Worm (Caenorhabditis elegans): Measurements from ENCODE around the gene F59F4.3.

The F59F4.3 gene

DNA sequence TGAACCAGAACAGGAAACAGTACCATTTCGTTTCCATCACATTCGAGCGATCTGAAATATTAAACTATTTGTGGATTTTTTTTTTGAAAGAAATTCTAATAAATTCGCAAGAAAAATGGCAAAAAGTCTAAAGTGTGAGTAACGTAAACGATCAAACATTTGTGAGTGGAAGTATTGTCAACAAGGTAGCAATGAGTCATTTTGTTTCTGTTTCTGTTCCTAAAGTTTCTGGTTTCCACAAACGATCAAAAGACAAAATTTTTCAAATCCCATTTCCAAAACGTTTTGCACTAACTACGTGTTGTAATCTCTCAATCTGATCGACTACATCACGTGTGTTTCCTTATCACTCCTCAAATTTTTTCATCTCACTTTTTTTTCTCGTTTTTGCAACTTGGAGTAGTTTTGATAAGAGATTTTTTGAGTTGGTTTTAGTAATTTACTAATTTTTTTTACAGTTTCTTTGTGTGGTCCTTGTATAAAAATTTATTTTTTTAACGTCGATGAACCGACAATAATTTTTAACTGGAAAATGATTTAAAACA lies at the start of gene F59F4.3:
Gene F59F4.3 (minus strand): TSS at position 51 of the 545 bp plus-strand sequence.
- no peak for TF ChIP-seq che-1 (tag; optimal IDR thresholded peaks at IDR 0.05)
- no peak for TF ChIP-seq hlh-13 (GFP tag; optimal IDR thresholded peaks at IDR 0.05)
- no peak for TF ChIP-seq K02D7.2 (tag; optimal IDR thresholded peaks at IDR 0.05)
- no peak for TF ChIP-seq ceh-22 (tag; optimal IDR thresholded peaks at IDR 0.05)
- TF ChIP-seq ceh-2 (tag; optimal IDR thresholded peaks at IDR 0.05), result no peak
- no peak for TF ChIP-seq fax-1 (tag; optimal IDR thresholded peaks at IDR 0.05)
- no peak for TF ChIP-seq ceh-31 (tag; optimal IDR thresholded peaks at IDR 0.05)
- no peak for TF ChIP-seq unc-86 (tag; optimal IDR thresholded peaks at IDR 0.05)
- no peak for TF ChIP-seq ceh-18 (tag; optimal IDR thresholded peaks at IDR 0.05)
- TF ChIP-seq lin-11 (tag; optimal IDR thresholded peaks at IDR 0.05), result no peak
- no peak for TF ChIP-seq ceh-14 (tag; optimal IDR thresholded peaks at IDR 0.05)
- no peak for TF ChIP-seq ahr-1 (tag; optimal IDR thresholded peaks at IDR 0.05)

DNA sequence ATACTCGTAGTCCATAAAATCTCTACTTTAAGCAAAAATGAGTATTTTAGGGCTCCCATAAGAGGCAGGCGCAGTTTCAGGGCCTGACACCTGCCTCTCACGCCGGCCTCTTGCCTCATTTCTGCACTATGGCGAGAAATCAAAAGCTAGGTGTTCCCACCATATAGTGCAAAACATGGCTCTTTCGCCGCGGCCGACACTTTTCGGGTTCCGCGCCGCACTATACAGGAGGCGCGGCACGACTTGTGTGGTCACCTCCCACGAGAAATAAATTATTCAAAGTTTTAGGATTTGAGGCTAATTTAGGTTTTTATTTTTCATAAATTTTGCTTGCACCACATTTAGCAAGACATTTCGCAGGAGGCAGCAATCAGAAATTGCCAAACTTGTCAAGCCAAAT lies 45.1 kb upstream of the F59F4.3 start:
- TF ChIP-seq ref-2 (tag; optimal IDR thresholded peaks at IDR 0.05) (no peak), hlh-13 (GFP tag; optimal IDR thresholded peaks at IDR 0.05) (no peak), dve-1 (tag; optimal IDR thresholded peaks at IDR 0.05) (no peak), sox-2 (GFP tag; IDR thresholded peaks at IDR 0.05) (no peak), C08G9.2 (tag; optimal IDR thresholded peaks at IDR 0.05) (no peak), dmd-4 (tag; optimal IDR thresholded peaks at IDR 0.05; ENCODE audit: borderline replicate concordance) (no peak), ceh-34 (tag; optimal IDR thresholded peaks at IDR 0.05) (no peak), lim-6 (tag; optimal IDR thresholded peaks at IDR 0.05) (no peak), pqm-1 (tag; optimal IDR thresholded peaks at IDR 0.05) (no peak), ceh-2 (tag; optimal IDR thresholded peaks at IDR 0.05) (no peak), unc-42 (tag; optimal IDR thresholded peaks at IDR 0.05) (no peak), gmeb-2 (tag; optimal IDR thresholded peaks at IDR 0.05) (no peak)

DNA sequence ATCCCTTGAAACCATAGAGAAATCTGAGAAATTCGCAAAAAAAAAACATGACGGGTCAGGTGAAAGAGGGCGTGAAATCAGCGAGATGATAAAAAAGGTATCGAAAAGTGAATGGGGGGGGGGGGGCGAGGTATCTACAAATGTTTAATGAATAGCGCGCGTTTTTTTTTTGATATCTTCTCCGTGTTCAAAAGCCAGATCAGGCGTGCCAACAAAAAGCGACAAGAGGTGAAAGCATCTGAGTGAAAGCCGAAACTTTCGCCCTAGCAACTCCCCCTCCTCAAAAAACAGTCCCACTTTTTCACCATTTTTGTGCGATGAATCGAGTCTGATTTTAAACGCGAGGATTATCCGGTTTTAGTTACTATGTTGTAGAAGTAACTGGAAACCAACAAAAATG lies 40.6 kb upstream of the F59F4.3 start:
- TF ChIP-seq lim-6 (tag; optimal IDR thresholded peaks at IDR 0.05) (no peak), lin-11 (tag; optimal IDR thresholded peaks at IDR 0.05) (no peak), unc-3 (GFP tag; conservative IDR thresholded peaks at IDR 0.05) (no peak), unc-3 (tag; optimal IDR thresholded peaks at IDR 0.05) (no peak), npax-4 (tag; optimal IDR thresholded peaks at IDR 0.05) (no peak), K02D7.2 (tag; optimal IDR thresholded peaks at IDR 0.05) (no peak), sox-2 (GFP tag; IDR thresholded peaks at IDR 0.05) (no peak), madf-2 (tag; optimal IDR thresholded peaks at IDR 0.05) (no peak), dve-1 (tag; optimal IDR thresholded peaks at IDR 0.05) (no peak), ceh-9 (tag; optimal IDR thresholded peaks at IDR 0.05) (no peak)

DNA sequence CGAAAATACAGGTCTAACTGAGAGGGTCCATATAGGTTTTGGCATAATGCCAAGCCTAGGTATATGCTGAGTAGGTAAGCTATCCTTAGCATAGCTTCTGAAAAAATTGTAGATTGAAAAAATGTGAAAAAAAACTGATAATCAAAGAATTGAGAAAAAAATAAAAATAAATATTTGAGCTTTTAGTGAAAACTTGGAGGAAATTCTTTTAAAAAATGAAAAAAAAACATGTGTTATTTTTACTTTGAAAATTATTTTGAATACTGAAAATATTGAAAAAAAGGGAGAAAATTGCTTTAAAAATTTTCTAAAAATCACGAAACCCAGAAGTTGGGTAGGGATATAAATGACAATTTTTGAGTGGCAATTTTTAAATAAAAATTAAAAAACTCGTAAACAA lies 40.1 kb upstream of the F59F4.3 start, which contains the start of gene F53H4.3:
Gene F53H4.3 (minus strand): TSS at position 101 of the 400 bp plus-strand sequence.
- no peak for TF ChIP-seq fkh-10 (GFP tag; optimal IDR thresholded peaks at IDR 0.05)
- no peak for TF ChIP-seq odd-2 (tag; optimal IDR thresholded peaks at IDR 0.05)
- TF ChIP-seq tbx-7 (tag; optimal IDR thresholded peaks at IDR 0.05), result no peak
- no peak for TF ChIP-seq pros-1 (tag; optimal IDR thresholded peaks at IDR 0.05)
- TF ChIP-seq ceh-19 (GFP tag; optimal IDR thresholded peaks at IDR 0.05), result no peak
- no peak for TF ChIP-seq fax-1 (tag; optimal IDR thresholded peaks at IDR 0.05)

DNA sequence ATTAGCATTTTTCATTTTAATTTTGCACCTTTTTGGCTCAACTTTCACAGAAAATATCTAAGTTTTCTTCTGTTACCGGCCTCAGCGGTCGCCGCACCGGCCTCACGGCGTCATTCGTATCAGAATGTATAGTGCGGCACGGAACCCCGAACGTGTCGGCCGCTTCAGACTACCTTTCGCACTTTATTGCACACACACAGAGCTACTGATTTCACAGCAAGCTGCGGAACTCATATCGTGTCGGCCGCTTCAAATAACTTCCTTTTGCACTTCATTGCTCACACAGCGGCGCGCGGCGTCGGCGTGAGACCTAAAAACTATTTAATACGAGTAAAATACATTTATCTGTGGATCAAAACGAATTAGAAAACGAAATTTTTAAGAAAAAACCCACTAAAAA lies 37.1 kb upstream of the F59F4.3 start:
- TF ChIP-seq hlh-15 (tag; optimal IDR thresholded peaks at IDR 0.05) (no peak), gmeb-2 (tag; optimal IDR thresholded peaks at IDR 0.05) (no peak), lim-6 (tag; optimal IDR thresholded peaks at IDR 0.05) (no peak)

DNA sequence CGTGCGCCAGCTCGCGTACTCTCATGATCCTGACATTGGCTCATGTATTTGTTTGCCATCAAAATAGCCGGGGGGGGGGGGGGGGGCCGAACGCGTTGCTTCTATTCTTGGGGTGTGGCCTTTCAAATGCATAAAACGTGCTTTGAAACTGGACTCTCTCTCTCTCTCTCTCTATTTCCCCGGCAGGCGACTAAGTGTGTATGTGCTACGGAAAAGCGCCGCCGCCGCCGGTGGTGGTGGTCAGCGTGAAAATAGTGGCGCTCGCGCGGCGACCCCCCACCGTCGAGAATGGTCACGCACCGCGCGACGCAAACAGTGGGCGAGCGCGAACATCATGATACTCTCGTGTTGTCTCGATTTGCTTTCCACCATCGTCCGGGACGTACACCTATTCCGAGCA lies 33.6 kb upstream of the F59F4.3 start:
- peak; percentile 29 for TF ChIP-seq pha-2 (tag; optimal IDR thresholded peaks at IDR 0.05)
- TF ChIP-seq sdc-2 (tag; optimal IDR thresholded peaks at IDR 0.05), result no peak
- no peak for TF ChIP-seq pha-4 (tag; optimal IDR thresholded peaks at IDR 0.05)
- TF ChIP-seq ceh-45 (GFP tag; IDR thresholded peaks at IDR 0.05), result no peak
- no peak for TF ChIP-seq mec-3 (tag; optimal IDR thresholded peaks at IDR 0.05; ENCODE audit: borderline replicate concordance)
- TF ChIP-seq ref-2 (tag; optimal IDR thresholded peaks at IDR 0.05), result peak; percentile 26
- no peak for TF ChIP-seq fax-1 (tag; optimal IDR thresholded peaks at IDR 0.05)
- TF ChIP-seq pag-3 (tag; optimal IDR thresholded peaks at IDR 0.05; ENCODE audit: borderline replicate concordance), result no peak
- no peak for TF ChIP-seq ceh-9 (tag; optimal IDR thresholded peaks at IDR 0.05)
- no peak for TF ChIP-seq nfya-1 (tag; optimal IDR thresholded peaks at IDR 0.05)
- peak; percentile 54 for TF ChIP-seq ceh-34 (tag; optimal IDR thresholded peaks at IDR 0.05)
- no peak for TF ChIP-seq ceh-30 (tag; optimal IDR thresholded peaks at IDR 0.05)
- no peak for TF ChIP-seq elt-2 (tag; optimal IDR thresholded peaks at IDR 0.05)
